Fruit fly (Drosophila melanogaster): Measurements from ENCODE around the gene Rrp6.

The Rrp6 gene

dm6 chr3R:14893791-14894782, 8.0 kb upstream of the Rrp6 start, which contains the start of gene Dph2 (continued):
- TF ChIP-seq nom (GFP tag; optimal IDR thresholded peaks at IDR 0.05) (no peak), Sry-β (GFP tag; optimal IDR thresholded peaks at IDR 0.05) (no peak), cato (GFP tag; optimal IDR thresholded peaks at IDR 0.05; ENCODE audit: borderline replicate concordance) (no peak), CG6654 (GFP tag; optimal IDR thresholded peaks at IDR 0.05) (no peak), CrebB (tag; optimal IDR thresholded peaks at IDR 0.05) (peak; percentile 56), knrl (GFP tag; IDR thresholded peaks at IDR 0.05; ENCODE audit: partially characterized antibody) (no peak; the same call in 2 of the 3 replicates), Ptx1 (GFP tag; IDR thresholded peaks at IDR 0.05) (peak; percentile 88), CG6854 (GFP tag; optimal IDR thresholded peaks at IDR 0.05) (no peak), trh (GFP tag; optimal IDR thresholded peaks at IDR 0.05) (no peak), ind (GFP tag; optimal IDR thresholded peaks at IDR 0.05) (peak; percentile 52), CG6765 (GFP tag; optimal IDR thresholded peaks at IDR 0.05) (peak; percentile 66), Dref (GFP tag; IDR thresholded peaks at IDR 0.05) (peak; percentile 32; the same call in 1 of the 2 replicates), kah (GFP tag; optimal IDR thresholded peaks at IDR 0.05) (peak; percentile 50), CG3281 (GFP tag; optimal IDR thresholded peaks at IDR 0.05) (peak; percentile 51), CG31224 (GFP tag; IDR thresholded peaks at IDR 0.05) (peak; percentile 66), ken (GFP tag; IDR thresholded peaks at IDR 0.05) (peak; percentile 74), CHES-1-like (GFP tag; optimal IDR thresholded peaks at IDR 0.05) (peak; percentile 27), CG17359 (tag; optimal IDR thresholded peaks at IDR 0.05) (peak; percentile 82), CG3163 (GFP tag; optimal IDR thresholded peaks at IDR 0.05) (no peak), sob (GFP tag; IDR thresholded peaks at IDR 0.05) (peak; percentile 79), CG1024 (GFP tag; IDR thresholded peaks at IDR 0.05) (peak; percentile 90), Dp (GFP tag; optimal IDR thresholded peaks at IDR 0.05) (peak; percentile 76), CG13894 (tag; optimal IDR thresholded peaks at IDR 0.05) (peak; percentile 74), Mrtf (GFP tag; IDR thresholded peaks at IDR 0.05) (peak; percentile 47; the same call in 1 of the 3 replicates), Stat92E (GFP tag; optimal IDR thresholded peaks at IDR 0.05) (no peak), br (optimal IDR thresholded peaks at IDR 0.05) (no peak), sna (GFP tag; IDR thresholded peaks at IDR 0.05; ENCODE audit: partially characterized antibody) (no peak), CG4617 (GFP tag; optimal IDR thresholded peaks at IDR 0.05; ENCODE audit: borderline replicate concordance) (peak; percentile 69), ems (GFP tag; optimal IDR thresholded peaks at IDR 0.05) (peak; percentile 17), PHDP (tag; optimal IDR thresholded peaks at IDR 0.05) (peak; percentile 80), CG7928 (GFP tag; optimal IDR thresholded peaks at IDR 0.05) (no peak), rib (GFP tag; IDR thresholded peaks at IDR 0.05) (peak; percentile 53; the same call in 1 of the 2 replicates), CG4424 (GFP tag; optimal IDR thresholded peaks at IDR 0.05) (peak; percentile 23), CG6813 (GFP tag; optimal IDR thresholded peaks at IDR 0.05) (no peak), dysf (GFP tag; IDR thresholded peaks at IDR 0.05) (peak; percentile 75; the same call in 2 of the 3 replicates), repo (GFP tag; optimal IDR thresholded peaks at IDR 0.05) (peak; percentile 11), Dip3 (GFP tag; optimal IDR thresholded peaks at IDR 0.05) (peak; percentile 58), CG10543 (GFP tag; optimal IDR thresholded peaks at IDR 0.05) (peak; percentile 42), odd (GFP tag; optimal IDR thresholded peaks at IDR 0.05) (no peak), Pdp1 (GFP tag; optimal IDR thresholded peaks at IDR 0.05) (peak; percentile 26 to 39), ranshi (GFP tag; IDR thresholded peaks at IDR 0.05) (peak; percentile 86), al (GFP tag; IDR thresholded peaks at IDR 0.05) (peak; percentile 74), CG14050 (GFP tag; IDR thresholded peaks at IDR 0.05) (peak; percentile 31; the same call in 1 of the 3 replicates), bbx (GFP tag; IDR thresholded peaks at IDR 0.05; ENCODE audit: partially characterized antibody) (peak; percentile 33; the same call in 1 of the 2 replicates), CG34376 (GFP tag; optimal IDR thresholded peaks at IDR 0.05) (peak; percentile 17), CG17385 (GFP tag; optimal IDR thresholded peaks at IDR 0.05) (peak; percentile 65), Taf1 (GFP tag; IDR thresholded peaks at IDR 0.05) (peak; percentile 18; the same call in 1 of the 2 replicates)
